Worm (Caenorhabditis elegans) whole organism, L2 larva: ENCODE results near the gene K08E4.7.

Experiments
- R02D3.7 ChIP-seq: fragments of 150-350 bp; optimal IDR thresholded peaks from 2 replicates; lab custom pipeline; 2014; ENCODE audit warnings: missing biosample characterization, missing genetic modification characterization
- ZK546.5 ChIP-seq: sonication (generic microtip); optimal IDR thresholded peaks from 2 replicates; lab custom pipeline; 2017; ENCODE audit warnings: missing biosample characterization, missing genetic modification characterization
- alr-1 ChIP-seq: fragments of 150-350 bp; optimal IDR thresholded peaks from 2 replicates; lab custom pipeline; 2014; ENCODE audit warnings: missing biosample characterization, missing genetic modification characterization
- blmp-1 ChIP-seq: sonication (generic microtip); optimal IDR thresholded peaks from 2 replicates; lab custom pipeline; 2017; ENCODE audit warnings: missing genetic modification characterization, mild to moderate bottlenecking, missing compliant biosample characterization, antibody characterized with exemption, moderate library complexity; ENCODE audit not compliant: insufficient read depth
- crh-2 ChIP-seq: sonication (generic microtip); optimal IDR thresholded peaks from 2 replicates; lab custom pipeline; 2017; ENCODE audit warnings: missing biosample characterization, missing genetic modification characterization
- elt-3 ChIP-seq: sonication (generic microtip); optimal IDR thresholded peaks from 2 replicates; lab custom pipeline; 2017; ENCODE audit warnings: missing biosample characterization, missing genetic modification characterization
- lin-13 ChIP-seq: fragments of 150-350 bp; optimal IDR thresholded peaks from 2 replicates; lab custom pipeline; 2014; ENCODE audit warnings: missing biosample characterization, missing genetic modification reagents, missing genetic modification characterization
- lin-39 ChIP-seq: fragments of 150-350 bp; optimal IDR thresholded peaks from 2 replicates; lab custom pipeline; 2014; ENCODE audit warnings: missing biosample characterization, missing genetic modification reagents, missing genetic modification characterization
- lsy-2 ChIP-seq, 2 experiments: fragments of 150-350 bp in 1 of 2; sonication (generic microtip) in 1 of 2; optimal IDR thresholded peaks; 2 replicates each; lab custom pipeline; 2014 to 2017; ENCODE audit warnings: missing biosample characterization in 2 of 2, missing genetic modification characterization in 2 of 2
- mab-5 ChIP-seq: fragments of 150-350 bp; optimal IDR thresholded peaks from 2 replicates; lab custom pipeline; 2014; ENCODE audit warnings: missing biosample characterization, missing genetic modification characterization
- mbf-1 ChIP-seq: sonication (generic microtip); optimal IDR thresholded peaks from 2 replicates; lab custom pipeline; 2017; ENCODE audit warnings: missing biosample characterization, missing genetic modification characterization
- nhr-10 ChIP-seq: sonication (generic microtip); optimal IDR thresholded peaks from 2 replicates; lab custom pipeline; 2017; ENCODE audit warnings: missing biosample characterization, missing genetic modification characterization
- nhr-11 ChIP-seq: fragments of 150-350 bp; optimal IDR thresholded peaks from 2 replicates; lab custom pipeline; 2014; ENCODE audit warnings: missing biosample characterization, missing genetic modification characterization
- nhr-129 ChIP-seq: fragments of 150-350 bp; optimal IDR thresholded peaks from 2 replicates; lab custom pipeline; 2014; ENCODE audit warnings: missing biosample characterization, missing genetic modification characterization
- nhr-21 ChIP-seq: fragments of 150-350 bp; optimal IDR thresholded peaks from 2 replicates; lab custom pipeline; 2014; ENCODE audit warnings: missing biosample characterization, missing genetic modification characterization
- nhr-237 ChIP-seq: fragments of 150-350 bp; optimal IDR thresholded peaks from 2 replicates; lab custom pipeline; 2014; ENCODE audit warnings: missing biosample characterization, missing genetic modification characterization
- nhr-25 ChIP-seq: fragments of 150-350 bp; sonication (generic microtip); optimal IDR thresholded peaks from 3 replicates; lab custom pipeline; 2014; ENCODE audit warnings: missing biosample characterization, missing genetic modification characterization
- nhr-77 ChIP-seq: fragments of 150-350 bp; optimal IDR thresholded peaks from 2 replicates; lab custom pipeline; 2014; ENCODE audit warnings: missing biosample characterization, missing genetic modification characterization
- sem-4 ChIP-seq: fragments of 150-350 bp; optimal IDR thresholded peaks from 2 replicates; lab custom pipeline; 2014; ENCODE audit warnings: missing biosample characterization, missing genetic modification reagents, missing genetic modification characterization
- skn-1 ChIP-seq: sonication (generic microtip); optimal IDR thresholded peaks from 2 replicates; lab custom pipeline; 2017; ENCODE audit warnings: missing biosample characterization, missing genetic modification characterization
- sma-3 ChIP-seq: sonication (generic microtip); optimal IDR thresholded peaks from 2 replicates; lab custom pipeline; 2016; ENCODE audit warnings: missing genetic modification reagents, missing genetic modification characterization, missing compliant biosample characterization
- sma-9 ChIP-seq, 2 experiments: fragments of 150-350 bp in 1 of 2; sonication (generic microtip) in 1 of 2; optimal IDR thresholded peaks; 2 replicates each; lab custom pipeline; 2014 to 2016; ENCODE audit warnings: missing genetic modification characterization in 2 of 2, mild to moderate bottlenecking in 1 of 2, missing biosample characterization in 1 of 2, missing compliant biosample characterization in 1 of 2, missing genetic modification reagents in 1 of 2, moderate library complexity in 1 of 2
- unc-39 ChIP-seq: fragments of 150-350 bp; optimal IDR thresholded peaks from 2 replicates; lab custom pipeline; 2014; ENCODE audit warnings: missing biosample characterization, missing genetic modification characterization
- unc-55 ChIP-seq: fragments of 150-350 bp; sonication (generic microtip); optimal IDR thresholded peaks from 3 replicates; lab custom pipeline; 2014; ENCODE audit warnings: missing biosample characterization, missing genetic modification reagents, missing genetic modification characterization
- zag-1 ChIP-seq: fragments of 150-350 bp; optimal IDR thresholded peaks from 2 replicates; lab custom pipeline; 2014; ENCODE audit warnings: missing biosample characterization, missing genetic modification characterization
- ztf-1 ChIP-seq: fragments of 200-800 bp; sonication (Bioruptor generic); conservative IDR thresholded peaks from 2 replicates; pipeline ENCODE4 v1.3.6; 2022; ENCODE audit warnings: missing genetic modification characterization, missing compliant biosample characterization
- ztf-4 ChIP-seq: fragments of 150-350 bp; optimal IDR thresholded peaks from 2 replicates; lab custom pipeline; 2014; ENCODE audit warnings: missing biosample characterization, missing genetic modification characterization

Gene K08E4.7

DNA sequence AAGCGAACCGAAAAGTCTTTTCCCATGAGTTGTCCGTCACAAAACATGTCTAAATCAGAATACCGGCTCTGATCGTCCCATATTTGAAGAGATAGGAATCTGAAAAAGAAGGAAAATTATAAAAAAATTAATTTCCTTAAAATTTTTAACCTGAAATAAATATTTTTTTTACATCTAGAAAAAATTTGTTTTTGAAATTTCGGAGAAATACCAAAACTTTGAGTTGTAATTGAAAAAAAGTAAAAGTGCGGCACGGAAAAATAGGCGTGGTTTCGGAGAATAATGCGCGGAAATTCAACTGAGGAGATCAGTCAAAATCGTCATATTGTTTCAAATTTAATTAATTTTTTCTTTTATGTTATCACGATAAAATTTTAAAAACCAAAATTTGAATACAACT lies 14.0 kb downstream of the K08E4.7 start, which contains the start of gene F11A10.6:
Gene F11A10.6, minus strand, starts transcription at position 101 of the 400 bp plus-strand sequence.
- no peak for TF ChIP-seq elt-3 (tag; lab: Kevin White, UChicago)
- TF ChIP-seq R02D3.7 (tag; lab: Kevin White, UChicago), result no peak
- TF ChIP-seq, all 48 proteins: peak for 0

ce11 chrIV:12092113-12092512 lies 16.5 kb downstream of the K08E4.7 start, which contains the start of gene mig-32:
mig-32 (minus strand) TSS chrIV:12092213.
- no peak for TF ChIP-seq nhr-237 (tag; lab: Kevin White, UChicago)

DNA sequence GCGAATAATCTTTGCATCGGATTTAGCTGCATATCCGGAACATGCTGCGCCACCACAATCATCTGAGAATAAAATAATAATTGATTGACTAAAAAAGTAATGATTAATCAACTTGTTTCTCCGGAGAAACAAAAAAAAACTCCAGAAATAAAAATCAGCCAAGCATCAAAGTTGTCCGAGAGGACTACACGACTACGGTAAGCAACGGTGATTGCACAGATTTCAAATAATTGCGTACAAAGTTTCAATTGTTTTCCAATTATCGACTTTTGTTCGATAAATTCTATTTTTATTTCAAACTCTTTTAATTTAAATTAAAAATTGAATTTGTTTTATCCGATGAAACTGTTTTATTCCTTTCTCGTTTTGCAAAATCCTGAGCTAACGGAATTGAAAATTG lies 17.8 kb downstream of the K08E4.7 start, which contains the start of gene cpsf-4:
Gene cpsf-4, minus strand, starts transcription at position 62 of the 400 bp plus-strand sequence.
- TF ChIP-seq sem-4 (tag; lab: Kevin White, UChicago) (no peak), unc-55 (peak; percentile 20), lsy-2 (tag; optimal IDR thresholded peaks at IDR 0.05; lab: Kevin White, UChicago) (peak in 1 of 2 experiments; percentile 72)

DNA sequence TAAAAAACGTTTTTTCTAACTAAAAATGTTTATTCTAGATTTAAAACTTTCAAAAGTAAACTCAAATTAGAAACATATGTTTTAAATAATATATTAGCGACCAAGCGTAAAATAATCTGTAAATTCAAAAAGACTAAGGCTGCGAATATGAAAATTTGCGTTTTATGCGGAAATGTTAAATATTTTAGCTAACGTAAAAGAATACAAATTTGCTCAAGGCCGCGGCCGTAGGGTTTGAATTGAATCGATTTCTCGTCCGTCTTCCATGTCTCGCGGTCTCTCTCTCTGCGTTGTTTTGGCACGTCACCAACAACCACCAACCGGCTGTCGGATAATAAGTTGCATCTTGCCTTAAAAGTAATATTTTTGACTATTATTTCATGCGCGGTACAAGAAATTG lies 18.2 kb downstream of the K08E4.7 start, which contains the start of gene F11A10.5:
Gene F11A10.5, plus strand, starts transcription at position 301 of the 400 bp plus-strand sequence.
- TF ChIP-seq nhr-129 (tag; lab: Kevin White, UChicago) (peak; percentile 46), ZK546.5 (tag; lab: Kevin White, UChicago) (no peak), crh-2 (tag; lab: Kevin White, UChicago) (peak; percentile 13), sma-9 (GFP tag; optimal IDR thresholded peaks at IDR 0.05; lab: Kevin White, UChicago) (no peak), sma-9 (tag; optimal IDR thresholded peaks at IDR 0.05; lab: Kevin White, UChicago) (no peak)

ce11 chrIV:12096479-12096878 lies 20.9 kb downstream of the K08E4.7 start, which contains the start of gene mon-2:
mon-2 (plus strand) TSS chrIV:12096779.
- TF ChIP-seq crh-2 (tag; lab: Kevin White, UChicago) (no peak), sma-3 (no peak), ztf-1 (no peak), nhr-129 (tag; lab: Kevin White, UChicago) (no peak)

DNA sequence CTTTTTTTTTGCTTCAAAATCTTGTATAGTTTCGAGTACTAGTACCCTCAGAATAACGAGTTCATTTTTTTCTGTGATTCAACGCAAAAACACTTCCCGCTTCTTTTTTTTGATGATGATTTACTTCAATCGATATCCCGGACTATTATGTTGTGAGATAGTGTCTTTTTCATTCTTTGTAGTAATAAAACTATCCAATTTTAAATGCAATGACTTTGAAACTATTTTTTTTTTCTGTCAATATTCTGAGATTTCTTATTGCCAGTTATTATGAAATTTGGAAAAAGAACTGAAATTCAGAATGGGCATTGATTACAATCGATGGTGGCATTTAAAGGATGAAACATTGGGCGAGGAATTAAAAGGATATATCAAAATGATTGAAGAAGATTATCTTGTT lies 30.0 kb downstream of the K08E4.7 start, which contains the start of gene M18.3:
Gene M18.3, plus strand, starts transcription at position 301 of the 400 bp plus-strand sequence.
- TF ChIP-seq elt-3 (tag; lab: Kevin White, UChicago) (no peak), unc-55 (no peak), nhr-11 (tag; lab: Kevin White, UChicago) (no peak), nhr-21 (tag; lab: Kevin White, UChicago) (no peak), mab-5 (tag; lab: Kevin White, UChicago) (no peak), nhr-77 (tag; lab: Kevin White, UChicago) (no peak), sma-9 (GFP tag; optimal IDR thresholded peaks at IDR 0.05; lab: Kevin White, UChicago) (no peak), sma-9 (tag; optimal IDR thresholded peaks at IDR 0.05; lab: Kevin White, UChicago) (no peak), lin-39 (tag; lab: Kevin White, UChicago) (no peak)
- TF ChIP-seq, all 48 proteins: peak for 0

DNA sequence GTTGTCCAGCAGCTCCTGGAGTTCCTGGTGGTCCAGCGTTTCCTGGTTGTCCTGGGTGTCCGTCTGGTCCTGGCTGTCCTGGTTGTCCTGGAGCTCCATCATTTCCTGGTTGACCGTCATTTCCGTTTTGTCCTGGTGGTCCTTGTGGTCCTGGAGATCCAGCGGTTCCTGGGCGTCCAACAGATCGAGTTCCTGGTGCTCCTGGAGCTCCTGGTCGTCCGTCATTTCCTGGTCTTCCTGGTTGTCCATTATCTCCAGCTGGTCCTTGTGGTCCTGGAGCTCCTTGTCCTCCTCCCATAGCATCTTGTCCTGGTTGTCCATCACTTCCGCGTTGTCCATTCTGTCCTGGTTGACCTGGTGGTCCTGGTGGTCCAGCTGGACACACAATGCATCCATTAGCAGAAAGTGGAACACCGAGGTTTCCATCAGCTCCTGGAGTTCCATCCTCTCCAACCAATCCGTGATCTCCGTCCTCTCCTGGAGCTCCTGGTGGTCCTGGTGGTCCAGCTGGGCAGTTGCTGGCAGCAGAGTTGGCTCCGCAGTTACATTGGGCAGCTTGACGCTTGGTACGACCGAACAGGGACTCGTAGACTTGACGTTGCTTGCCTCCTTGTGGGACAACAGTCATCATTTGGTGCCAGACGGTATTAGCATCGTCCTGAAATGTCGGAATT lies 33.5 kb downstream of the K08E4.7 start:
- no peak for TF ChIP-seq blmp-1
- no peak for TF ChIP-seq ztf-1
- TF ChIP-seq R02D3.7 (tag; lab: Kevin White, UChicago), result no peak
- no peak for TF ChIP-seq unc-39 (tag; lab: Kevin White, UChicago)
- no peak for TF ChIP-seq lsy-2 (tag; optimal IDR thresholded peaks at IDR 0.05; lab: Kevin White, UChicago)
- no peak for TF ChIP-seq alr-1 (tag; lab: Kevin White, UChicago)
- no peak for TF ChIP-seq lin-13 (GFP tag; lab: Kevin White, UChicago)
- TF ChIP-seq skn-1, result no peak
- TF ChIP-seq nhr-11 (tag; lab: Kevin White, UChicago), result no peak
- TF ChIP-seq sma-9 (GFP tag; optimal IDR thresholded peaks at IDR 0.05; lab: Kevin White, UChicago), result no peak
- no peak for TF ChIP-seq sma-9 (tag; optimal IDR thresholded peaks at IDR 0.05; lab: Kevin White, UChicago)
- TF ChIP-seq nhr-237 (tag; lab: Kevin White, UChicago), result no peak
- no peak for TF ChIP-seq nhr-25 (tag; lab: Kevin White, UChicago)
- TF ChIP-seq ztf-4 (tag; lab: Kevin White, UChicago), result no peak
- TF ChIP-seq nhr-77 (tag; lab: Kevin White, UChicago), result no peak
- TF ChIP-seq mbf-1 (tag; lab: Kevin White, UChicago), result no peak
- TF ChIP-seq zag-1 (tag; lab: Kevin White, UChicago), result no peak
- TF ChIP-seq nhr-10 (tag; lab: Kevin White, UChicago), result no peak
- no peak for TF ChIP-seq crh-2 (tag; lab: Kevin White, UChicago)
